Fruit fly (Drosophila melanogaster): ENCODE data around the gene CG32085.

CG32085 gene

dm6 chr3L:11708633-11709116 is 28.5 kb upstream of the CG32085 start, which contains the start of the genes Ccdc56 and mtTFB1 (continued):
- TF ChIP-seq croc (GFP tag; conservative IDR thresholded peaks at IDR 0.05) (no peak), Lhr (GFP tag; optimal IDR thresholded peaks at IDR 0.05) (peak; percentile 82), CG4282 (GFP tag; optimal IDR thresholded peaks at IDR 0.05) (no peak), Oaz (GFP tag; IDR thresholded peaks at IDR 0.05) (no peak), crc (GFP tag; optimal IDR thresholded peaks at IDR 0.05) (no peak), CG3847 (GFP tag; IDR thresholded peaks at IDR 0.05) (no peak), CG11085 (GFP tag; IDR thresholded peaks at IDR 0.05) (no peak), CG10321 (GFP tag; IDR thresholded peaks at IDR 0.05) (no peak), D19B (GFP tag; optimal IDR thresholded peaks at IDR 0.05) (no peak), HHEX (GFP tag; optimal IDR thresholded peaks at IDR 0.05) (no peak), slp2 (GFP tag; optimal IDR thresholded peaks at IDR 0.05) (no peak), al (GFP tag; IDR thresholded peaks at IDR 0.05) (no peak), CG34422 (GFP tag; IDR thresholded peaks at IDR 0.05) (no peak), dmrt11E (tag; optimal IDR thresholded peaks at IDR 0.05) (no peak), CG32532 (GFP tag; IDR thresholded peaks at IDR 0.05) (no peak), dpn (GFP tag; optimal IDR thresholded peaks at IDR 0.05) (no peak), CG1602 (GFP tag; optimal IDR thresholded peaks at IDR 0.05) (no peak), E2f2 (GFP tag; IDR thresholded peaks at IDR 0.05) (peak; percentile 86), zfh2 (GFP tag; optimal IDR thresholded peaks at IDR 0.05) (no peak), Six4 (GFP tag; optimal IDR thresholded peaks at IDR 0.05) (no peak), Dfd (GFP tag; optimal IDR thresholded peaks at IDR 0.05) (no peak), luna (GFP tag; optimal IDR thresholded peaks at IDR 0.05) (no peak), CG11696 (GFP tag; IDR thresholded peaks at IDR 0.05) (no peak), CG14860 (GFP tag; IDR thresholded peaks at IDR 0.05; ENCODE audit: partially characterized antibody) (no peak), fd96Cb (tag; optimal IDR thresholded peaks at IDR 0.05) (no peak), CG17802 (tag; optimal IDR thresholded peaks at IDR 0.05) (no peak), vfl (GFP tag; optimal IDR thresholded peaks at IDR 0.05) (no peak), CG16813 (GFP tag; IDR thresholded peaks at IDR 0.05; ENCODE audit: partially characterized antibody) (no peak), CG15514 (GFP tag; optimal IDR thresholded peaks at IDR 0.05) (peak; percentile 53), Neu2 (GFP tag; optimal IDR thresholded peaks at IDR 0.05; ENCODE audit: borderline replicate concordance) (no peak), lola (GFP tag; optimal IDR thresholded peaks at IDR 0.05) (no peak), Hmx (GFP tag; optimal IDR thresholded peaks at IDR 0.05) (no peak), tna (GFP tag; IDR thresholded peaks at IDR 0.05; ENCODE audit: partially characterized antibody) (0 out of 2 replicates have a peak, but pooled peaks have one; percentile 20), Blimp-1 (GFP tag; optimal IDR thresholded peaks at IDR 0.05) (no peak), CG1792 (GFP tag; optimal IDR thresholded peaks at IDR 0.05) (no peak), ind (GFP tag; optimal IDR thresholded peaks at IDR 0.05) (no peak), pita (GFP tag; optimal IDR thresholded peaks at IDR 0.05) (no peak), abd-A (tag; optimal IDR thresholded peaks at IDR 0.05) (no peak), CG8478 (optimal IDR thresholded peaks at IDR 0.05) (no peak), HmgZ (tag; optimal IDR thresholded peaks at IDR 0.05) (no peak), CG17186 (GFP tag; optimal IDR thresholded peaks at IDR 0.05) (peak; percentile 60), CG30020 (tag; optimal IDR thresholded peaks at IDR 0.05) (no peak), kni (GFP tag; optimal IDR thresholded peaks at IDR 0.05) (no peak), CG10959 (GFP tag; IDR thresholded peaks at IDR 0.05) (no peak), Fer1 (GFP tag; optimal IDR thresholded peaks at IDR 0.05) (no peak), shn (GFP tag; optimal IDR thresholded peaks at IDR 0.05) (no peak), CG3995 (GFP tag; optimal IDR thresholded peaks at IDR 0.05) (no peak), CG11093 (GFP tag; IDR thresholded peaks at IDR 0.05) (no peak), nom (GFP tag; optimal IDR thresholded peaks at IDR 0.05) (no peak), CG8388 (GFP tag; optimal IDR thresholded peaks at IDR 0.05) (no peak), CG11247 (GFP tag; IDR thresholded peaks at IDR 0.05) (no peak)

All from whole organism, embryonic.